Fruit fly (Drosophila melanogaster) whole organism, embryonic: ENCODE measurements around the gene nSMase.
A peak's percentile ranks its signal among the peaks of the same experiment; 100 is the strongest.

Experiments used
- Abd-B ChIP-seq: fragments of 200-800 bp; sonication (Bioruptor generic); optimal IDR thresholded peaks from 2 replicates; lab custom pipeline; 2018; ENCODE audit warnings: missing biosample characterization, mild to moderate bottlenecking, missing genetic modification characterization, moderate library complexity
- Antp ChIP-seq: fragments of 200-800 bp; sonication (Bioruptor generic); optimal IDR thresholded peaks from 3 replicates; lab custom pipeline; 2016; ENCODE audit warnings: missing biosample characterization, missing genetic modification characterization
- BtbVII ChIP-seq: fragments of 200-800 bp; sonication (Bioruptor generic); optimal IDR thresholded peaks from 3 replicates; lab custom pipeline; 2017; ENCODE audit warnings: missing biosample characterization, mild to moderate bottlenecking, missing genetic modification characterization
- CG10366 ChIP-seq: fragments of 200-800 bp; sonication (Bioruptor generic); IDR thresholded peaks from 2 replicates; pipeline ENCODE4 v1.3.6; 2022; ENCODE audit warnings: missing biosample characterization, missing genetic modification characterization
- CG12155 ChIP-seq: fragments of 200-800 bp; sonication (Bioruptor generic); optimal IDR thresholded peaks from 3 replicates; lab custom pipeline; 2016; ENCODE audit warnings: missing biosample characterization, missing genetic modification characterization
- CG12391 ChIP-seq: fragments of 200-800 bp; sonication (Bioruptor generic); optimal IDR thresholded peaks from 3 replicates; lab custom pipeline; 2018; ENCODE audit warnings: missing biosample characterization, mild to moderate bottlenecking, missing genetic modification characterization, moderate library complexity
- CG12942 ChIP-seq: fragments of 200-800 bp; sonication (Bioruptor generic); optimal IDR thresholded peaks from 3 replicates; lab custom pipeline; 2016; ENCODE audit warnings: missing biosample characterization, missing genetic modification characterization
- CG13624 ChIP-seq: fragments of 200-800 bp; sonication (Bioruptor generic); optimal IDR thresholded peaks from 2 replicates; lab custom pipeline; 2016; ENCODE audit warnings: missing biosample characterization, missing genetic modification characterization
- CG17328 ChIP-seq: fragments of 200-800 bp; sonication (Bioruptor generic); IDR thresholded peaks from 2 replicates; pipeline ENCODE4 v1.3.6; 2022; ENCODE audit warnings: missing biosample characterization, missing genetic modification characterization
- CG17361 ChIP-seq: fragments of 200-800 bp; sonication (Bioruptor generic); IDR thresholded peaks from 3 replicates; pipeline ENCODE4 v1.3.6; 2022; ENCODE audit warnings: missing biosample characterization, missing genetic modification characterization
- CG17802 ChIP-seq: fragments of 200-800 bp; sonication (Bioruptor generic); optimal IDR thresholded peaks from 2 replicates; lab custom pipeline; 2018; ENCODE audit warnings: missing biosample characterization, mild to moderate bottlenecking, missing genetic modification characterization, moderate library complexity
- CG18619 ChIP-seq: fragments of 200-800 bp; sonication (Bioruptor generic); optimal IDR thresholded peaks from 3 replicates; lab custom pipeline; 2017; ENCODE audit warnings: missing biosample characterization, mild to moderate bottlenecking, missing genetic modification characterization
- CG5245 ChIP-seq: fragments of 200-800 bp; sonication (Bioruptor generic); optimal IDR thresholded peaks from 3 replicates; lab custom pipeline; 2016; ENCODE audit warnings: missing biosample characterization, missing genetic modification characterization
- CG6813 ChIP-seq: fragments of 200-800 bp; sonication (Bioruptor generic); optimal IDR thresholded peaks from 2 replicates; lab custom pipeline; 2017; ENCODE audit warnings: missing biosample characterization, missing genetic modification characterization, mild to moderate bottlenecking, moderate library complexity, missing genetic modification reagents
- CG7556 ChIP-seq: fragments of 200-800 bp; sonication (Bioruptor generic); optimal IDR thresholded peaks from 2 replicates; lab custom pipeline; 2017; ENCODE audit warnings: missing biosample characterization, mild to moderate bottlenecking, missing genetic modification characterization
- CG8924 ChIP-seq: fragments of 200-800 bp; optimal IDR thresholded peaks from 3 replicates; lab custom pipeline; 2019; ENCODE audit warnings: missing biosample characterization, mild to moderate bottlenecking, missing genetic modification characterization, moderate library complexity
- CrebB ChIP-seq: fragments of 200-800 bp; sonication (Bioruptor generic); optimal IDR thresholded peaks from 3 replicates; lab custom pipeline; 2018; ENCODE audit warnings: missing biosample characterization, mild to moderate bottlenecking, missing genetic modification characterization
- D19A ChIP-seq: fragments of 200-800 bp; optimal IDR thresholded peaks from 3 replicates; lab custom pipeline; 2019; ENCODE audit warnings: missing biosample characterization, mild to moderate bottlenecking, missing genetic modification characterization, moderate library complexity
- Dfd ChIP-seq, 2 experiments: fragments of >200 bp; optimal IDR thresholded peaks; 2 replicates each; lab custom pipeline; 2017; ENCODE audit warnings: missing biosample characterization in 2 of 2, missing genetic modification characterization in 2 of 2
- Dip2 ChIP-seq: fragments of 200-800 bp; sonication (Bioruptor generic); IDR thresholded peaks from 2 replicates; pipeline ENCODE4 v1.3.6; 2022; ENCODE audit warnings: missing biosample characterization, missing genetic modification characterization
- Ets97D ChIP-seq: fragments of 200-800 bp; sonication (Bioruptor generic); optimal IDR thresholded peaks from 3 replicates; lab custom pipeline; 2016; ENCODE audit warnings: missing biosample characterization, missing genetic modification characterization
- Fer2 ChIP-seq: fragments of 200-800 bp; sonication (Bioruptor generic); optimal IDR thresholded peaks from 2 replicates; lab custom pipeline; 2018; ENCODE audit warnings: missing biosample characterization, mild to moderate bottlenecking, missing genetic modification characterization, moderate library complexity
- HLH3B ChIP-seq: fragments of 200-800 bp; sonication (Bioruptor generic); IDR thresholded peaks from 2 replicates; pipeline ENCODE4 v1.3.6; 2022; ENCODE audit warnings: missing biosample characterization, missing genetic modification characterization
- HLH54F ChIP-seq: fragments of 200-800 bp; sonication (Bioruptor generic); optimal IDR thresholded peaks from 3 replicates; lab custom pipeline; 2016; ENCODE audit warnings: missing biosample characterization, missing genetic modification characterization
- Hmr ChIP-seq: fragments of 200-800 bp; sonication (Bioruptor generic); optimal IDR thresholded peaks from 3 replicates; lab custom pipeline; 2017; ENCODE audit warnings: mild to moderate bottlenecking, missing biosample characterization, missing genetic modification reagents, missing genetic modification characterization
- Oli ChIP-seq: fragments of 200-800 bp; sonication (Bioruptor generic); optimal IDR thresholded peaks from 2 replicates; lab custom pipeline; 2018; ENCODE audit warnings: missing biosample characterization, mild to moderate bottlenecking, missing genetic modification characterization, moderate library complexity
- Opbp ChIP-seq: fragments of 200-800 bp; sonication (Bioruptor generic); IDR thresholded peaks from 3 replicates; pipeline ENCODE4 v1.3.6; 2022; ENCODE audit warnings: missing biosample characterization, missing genetic modification characterization; ENCODE audit not compliant: partially characterized antibody
- Ptx1 ChIP-seq: fragments of 200-800 bp; sonication (Bioruptor generic); IDR thresholded peaks from 2 replicates; pipeline ENCODE4 v1.3.6; 2022; ENCODE audit warnings: missing biosample characterization, missing genetic modification characterization
- Spps ChIP-seq: fragments of 200-800 bp; sonication (Bioruptor generic); optimal IDR thresholded peaks from 2 replicates; lab custom pipeline; 2018; ENCODE audit warnings: missing biosample characterization, mild to moderate bottlenecking, missing genetic modification characterization
- Sry-β ChIP-seq: fragments of 200-800 bp; sonication (Bioruptor generic); optimal IDR thresholded peaks from 2 replicates; lab custom pipeline; 2018; ENCODE audit warnings: missing biosample characterization, mild to moderate bottlenecking, missing genetic modification characterization, moderate library complexity
- Xrp1 ChIP-seq: fragments of 200-800 bp; sonication (Bioruptor generic); IDR thresholded peaks from 2 replicates; pipeline ENCODE4 v1.3.6; 2022; ENCODE audit warnings: missing biosample characterization, missing genetic modification characterization
- amos ChIP-seq: fragments of 200-800 bp; sonication (Bioruptor generic); IDR thresholded peaks from 2 replicates; pipeline ENCODE4 v1.3.6; 2022; ENCODE audit warnings: missing biosample characterization, missing genetic modification characterization; ENCODE audit not compliant: partially characterized antibody
- caup ChIP-seq: fragments of 200-800 bp; sonication (Bioruptor generic); optimal IDR thresholded peaks from 3 replicates; lab custom pipeline; 2017; ENCODE audit warnings: missing biosample characterization, mild to moderate bottlenecking, missing genetic modification characterization, moderate library complexity; ENCODE audit not compliant: severe bottlenecking
- chif ChIP-seq, 2 experiments: fragments of 200-800 bp; sonication (Bioruptor generic); optimal IDR thresholded peaks; 3 replicates each; lab custom pipeline; 2016; ENCODE audit warnings: missing biosample characterization in 2 of 2, missing genetic modification characterization in 2 of 2
- da ChIP-seq: fragments of 200-800 bp; sonication (Bioruptor generic); optimal IDR thresholded peaks from 2 replicates; lab custom pipeline; 2016; ENCODE audit warnings: missing biosample characterization, missing genetic modification characterization
- danr ChIP-seq: fragments of 200-800 bp; sonication (Bioruptor generic); IDR thresholded peaks from 2 replicates; pipeline ENCODE4 v1.3.6; 2022; ENCODE audit warnings: missing biosample characterization, missing genetic modification characterization
- en ChIP-seq: fragments of 200-800 bp; sonication (Bioruptor generic); optimal IDR thresholded peaks from 2 replicates; lab custom pipeline; 2016; ENCODE audit warnings: missing biosample characterization, missing genetic modification characterization
- eyg ChIP-seq: fragments of 200-800 bp; sonication (Bioruptor generic); optimal IDR thresholded peaks from 3 replicates; lab custom pipeline; 2016; ENCODE audit warnings: missing biosample characterization, missing genetic modification characterization
- fd96Cb ChIP-seq: fragments of 200-800 bp; sonication (Bioruptor generic); optimal IDR thresholded peaks from 2 replicates; lab custom pipeline; 2018; ENCODE audit warnings: missing biosample characterization, mild to moderate bottlenecking, missing genetic modification characterization, moderate library complexity
- gro ChIP-seq: fragments of 200-800 bp; sonication (Bioruptor generic); optimal IDR thresholded peaks from 2 replicates; lab custom pipeline; 2016; ENCODE audit warnings: missing biosample characterization, missing genetic modification characterization
- kah ChIP-seq: fragments of 200-800 bp; sonication (Bioruptor generic); optimal IDR thresholded peaks from 2 replicates; lab custom pipeline; 2018; ENCODE audit warnings: missing biosample characterization, mild to moderate bottlenecking, missing genetic modification characterization
- lov ChIP-seq, 2 experiments: fragments of 200-800 bp in 1 of 2; fragments of >200 bp in 1 of 2; sonication (Bioruptor generic) in 1 of 2; IDR thresholded peaks in 1 of 2; optimal IDR thresholded peaks in 1 of 2; 2 replicates in 1 of 2; 3 replicates in 1 of 2; pipeline versions ENCODE4 v1.3.6 to Lab custom; 2017 to 2022; ENCODE audit warnings: missing biosample characterization in 1 of 2, missing genetic modification characterization in 1 of 2
- ro ChIP-seq: fragments of 200-800 bp; sonication (Bioruptor generic); IDR thresholded peaks from 2 replicates; pipeline ENCODE4 v1.3.6; 2022; ENCODE audit warnings: missing biosample characterization, missing genetic modification characterization
- sc ChIP-seq, 3 experiments: fragments of >200 bp in 2 of 3; fragments of 200-800 bp in 1 of 3; sonication (Bioruptor generic) in 1 of 3; optimal IDR thresholded peaks; 2 replicates in 2 of 3; 3 replicates in 1 of 3; lab custom pipeline; 2017; ENCODE audit warnings: mild to moderate bottlenecking in 1 of 3, missing biosample characterization in 1 of 3, missing genetic modification characterization in 1 of 3, missing genetic modification reagents in 1 of 3
- tio ChIP-seq: fragments of 200-800 bp; sonication (Bioruptor generic); optimal IDR thresholded peaks from 2 replicates; lab custom pipeline; 2017; ENCODE audit warnings: missing biosample characterization, missing genetic modification characterization, inconsistent platforms
- twi ChIP-seq: fragments of 200-800 bp; optimal IDR thresholded peaks from 2 replicates; lab custom pipeline; 2019; ENCODE audit warnings: missing biosample characterization, mild to moderate bottlenecking, missing genetic modification characterization, moderate library complexity
- vvl ChIP-seq: fragments of 200-800 bp; sonication (Bioruptor generic); IDR thresholded peaks from 2 replicates; pipeline ENCODE4 v1.3.6; 2022; ENCODE audit warnings: missing biosample characterization, missing genetic modification characterization
- wdn ChIP-seq: fragments of 200-800 bp; sonication (Bioruptor generic); IDR thresholded peaks from 2 replicates; pipeline ENCODE4 v1.3.6; 2022; ENCODE audit warnings: missing biosample characterization, missing genetic modification characterization
- yki ChIP-seq: fragments of >200 bp; optimal IDR thresholded peaks from 3 replicates; lab custom pipeline; 2018
- z ChIP-seq: fragments of 200-800 bp; sonication (Bioruptor generic); IDR thresholded peaks from 3 replicates; pipeline ENCODE4 v1.3.6; 2022; ENCODE audit warnings: missing biosample characterization, missing genetic modification characterization
- zfh1 ChIP-seq: fragments of 200-800 bp; sonication (Bioruptor generic); IDR thresholded peaks from 3 replicates; pipeline ENCODE4 v1.3.6; 2022; ENCODE audit warnings: missing biosample characterization, missing genetic modification characterization

The nSMase gene

dm6 chr3L:3197464-3197863 lies 21.5 kb upstream of the nSMase start, which contains the start of gene CG14966 (continued):
- TF ChIP-seq Fer2, result no peak
- peak; percentile 40; the same call in 1 of the 2 replicates for TF ChIP-seq vvl (GFP tag; lab: Robert Waterston, UW)
- TF ChIP-seq CG10366 (GFP tag; lab: Robert Waterston, UW), result no peak
- peak; percentile 23; the same call in 1 of the 2 replicates for TF ChIP-seq Ptx1 (GFP tag; lab: Robert Waterston, UW)
- TF ChIP-seq CG6813 (GFP tag; lab: Kevin White, UChicago), result no peak
- TF ChIP-seq CG12391 (tag; lab: Kevin White, UChicago), result peak; percentile 33
- TF ChIP-seq Abd-B (GFP tag; lab: Kevin White, UChicago), result no peak
- TF ChIP-seq CG13624 (GFP tag; lab: Kevin White, UChicago), result peak; percentile 54
- TF ChIP-seq da (GFP tag; lab: Kevin White, UChicago), result no peak
- TF ChIP-seq zfh1 (GFP tag; lab: Robert Waterston, UW), result no peak
- peak; percentile 67 for TF ChIP-seq Ets97D (GFP tag; lab: Kevin White, UChicago)
- TF ChIP-seq Spps (tag; lab: Kevin White, UChicago), result no peak
- peak; percentile 32 for TF ChIP-seq CG12155
- no peak for TF ChIP-seq caup (GFP tag; lab: Kevin White, UChicago)
- no peak for TF ChIP-seq fd96Cb (tag; lab: Kevin White, UChicago)
- no peak for TF ChIP-seq CG8924 (tag; lab: Kevin White, UChicago)
- TF ChIP-seq wdn (GFP tag; lab: Robert Waterston, UW), result no peak
- TF ChIP-seq CG18619 (GFP tag; lab: Kevin White, UChicago), result no peak
- no peak for TF ChIP-seq twi (tag; lab: Kevin White, UChicago)
- no peak for TF ChIP-seq CG17328 (GFP tag; lab: Robert Waterston, UW)
- TF ChIP-seq HLH54F (GFP tag; lab: Kevin White, UChicago), result peak; percentile 42
- TF ChIP-seq Dip2 (GFP tag; lab: Robert Waterston, UW), result no peak
- TF ChIP-seq kah (GFP tag; lab: Kevin White, UChicago), result peak; percentile 15
- no peak for TF ChIP-seq Xrp1 (GFP tag; lab: Robert Waterston, UW)
- peak; percentile 58 for TF ChIP-seq gro
- TF ChIP-seq CrebB (tag; lab: Kevin White, UChicago), result no peak
- TF ChIP-seq lov (optimal IDR thresholded peaks at IDR 0.05; lab: Kevin White, UChicago), result no peak
- TF ChIP-seq lov (GFP tag; IDR thresholded peaks at IDR 0.05; lab: Robert Waterston, UW), result no peak
- no peak for TF ChIP-seq eyg (GFP tag; lab: Kevin White, UChicago)
- TF ChIP-seq tio (GFP tag; lab: Kevin White, UChicago), result no peak
- 0 out of 3 replicates have a peak, but pooled peaks have one; percentile 24 for TF ChIP-seq CG17361
- TF ChIP-seq danr (GFP tag; lab: Robert Waterston, UW), result no peak
- no peak for TF ChIP-seq D19A (tag; lab: Kevin White, UChicago)
- TF ChIP-seq yki (lab: Kevin White, UChicago), result no peak
- no peak for TF ChIP-seq CG17802
- TF ChIP-seq CG5245, result no peak
- no peak for TF ChIP-seq en
- no peak for TF ChIP-seq CG12942 (GFP tag; lab: Kevin White, UChicago)
- no peak for TF ChIP-seq sc (optimal IDR thresholded peaks at IDR 0.05; lab: Kevin White, UChicago)
- no peak for TF ChIP-seq sc (GFP tag; optimal IDR thresholded peaks at IDR 0.05; lab: Kevin White, UChicago)
- TF ChIP-seq BtbVII (GFP tag; lab: Kevin White, UChicago), result no peak
- peak; percentile 87 for TF ChIP-seq Opbp (GFP tag; lab: Robert Waterston, UW)
- peak in 1 of 2 experiments; percentile 11 for TF ChIP-seq chif (GFP tag; optimal IDR thresholded peaks at IDR 0.05; lab: Kevin White, UChicago)
- TF ChIP-seq Antp (GFP tag; lab: Kevin White, UChicago), result peak; percentile 22
- no peak for TF ChIP-seq ro (GFP tag; lab: Robert Waterston, UW)
- TF ChIP-seq Sry-β (GFP tag; lab: Kevin White, UChicago), result no peak
- peak; percentile 94 for TF ChIP-seq amos (GFP tag; lab: Robert Waterston, UW)
- TF ChIP-seq Dfd (GFP tag; optimal IDR thresholded peaks at IDR 0.05; lab: Kevin White, UChicago), result no peak
- TF ChIP-seq Hmr (GFP tag; lab: Kevin White, UChicago), result peak; percentile 27
- TF ChIP-seq Oli (tag; lab: Kevin White, UChicago), result no peak
- no peak for TF ChIP-seq CG7556
- TF ChIP-seq HLH3B (GFP tag; lab: Robert Waterston, UW), result no peak
- TF ChIP-seq z (GFP tag; lab: Robert Waterston, UW), result no peak
